Fruit fly (Drosophila melanogaster) whole organism, embryonic: ENCODE data around the gene CG11898.

Source experiments
- BEAF-32 ChIP-seq: fragments of 200-800 bp; sonication (Bioruptor generic); optimal IDR thresholded peaks from 3 replicates; lab custom pipeline; 2017; ENCODE audit warnings: missing biosample characterization, missing genetic modification characterization, mild to moderate bottlenecking, moderate library complexity, missing genetic modification reagents
- Blimp-1 ChIP-seq: fragments of 200-800 bp; sonication (Bioruptor generic); optimal IDR thresholded peaks from 3 replicates; lab custom pipeline; 2018; ENCODE audit warnings: missing biosample characterization, missing genetic modification characterization, mild to moderate bottlenecking, moderate library complexity, missing genetic modification reagents
- CG10543 ChIP-seq: fragments of 200-800 bp; sonication (Bioruptor generic); optimal IDR thresholded peaks from 3 replicates; lab custom pipeline; 2017; ENCODE audit warnings: missing biosample characterization, mild to moderate bottlenecking, missing genetic modification characterization, moderate library complexity
- CG11093 ChIP-seq: fragments of 200-800 bp; sonication (Bioruptor generic); IDR thresholded peaks from 3 replicates; pipeline ENCODE4 v1.3.6; 2022; ENCODE audit warnings: missing biosample characterization, missing genetic modification characterization
- CG11456 ChIP-seq: fragments of 200-800 bp; sonication (Bioruptor generic); IDR thresholded peaks from 3 replicates; pipeline ENCODE4 v1.3.6; 2022; ENCODE audit warnings: missing biosample characterization, missing genetic modification characterization
- CG13123 ChIP-seq: fragments of 200-800 bp; sonication (Bioruptor generic); optimal IDR thresholded peaks from 2 replicates; lab custom pipeline; 2016; ENCODE audit warnings: missing biosample characterization, missing genetic modification characterization
- CG13287 ChIP-seq: fragments of 200-800 bp; sonication (Bioruptor generic); IDR thresholded peaks from 2 replicates; pipeline ENCODE4 v1.3.6; 2022; ENCODE audit warnings: missing biosample characterization, missing genetic modification characterization; ENCODE audit not compliant: partially characterized antibody
- CG13296 ChIP-seq: fragments of 200-800 bp; sonication (Bioruptor generic); optimal IDR thresholded peaks from 3 replicates; lab custom pipeline; 2018; ENCODE audit warnings: missing biosample characterization, mild to moderate bottlenecking, missing genetic modification characterization
- CG13894 ChIP-seq: fragments of 200-800 bp; sonication (Bioruptor generic); optimal IDR thresholded peaks from 3 replicates; lab custom pipeline; 2018; ENCODE audit warnings: missing biosample characterization, mild to moderate bottlenecking, missing genetic modification characterization, moderate library complexity
- CG15011 ChIP-seq: fragments of 200-800 bp; sonication (Bioruptor generic); optimal IDR thresholded peaks from 3 replicates; lab custom pipeline; 2018; ENCODE audit warnings: missing biosample characterization, mild to moderate bottlenecking, missing genetic modification characterization
- CG16863 ChIP-seq: fragments of 200-800 bp; sonication (Bioruptor generic); optimal IDR thresholded peaks from 3 replicates; lab custom pipeline; 2016; ENCODE audit warnings: missing biosample characterization, missing genetic modification characterization
- CG17359 ChIP-seq: fragments of 200-800 bp; sonication (Bioruptor generic); optimal IDR thresholded peaks from 3 replicates; lab custom pipeline; 2018; ENCODE audit warnings: missing biosample characterization, mild to moderate bottlenecking, missing genetic modification characterization, moderate library complexity
- CG2199 ChIP-seq: fragments of 200-800 bp; sonication (Bioruptor generic); IDR thresholded peaks from 3 replicates; pipeline ENCODE4 v1.3.6; 2022; ENCODE audit warnings: missing biosample characterization, missing genetic modification characterization
- CG2202 ChIP-seq: fragments of 200-800 bp; sonication (Bioruptor generic); optimal IDR thresholded peaks from 2 replicates; lab custom pipeline; 2018; ENCODE audit warnings: missing biosample characterization, mild to moderate bottlenecking, missing genetic modification characterization
- CG3726 ChIP-seq: fragments of 200-800 bp; sonication (Bioruptor generic); IDR thresholded peaks from 3 replicates; pipeline ENCODE4, ENCODE4 v1.3.6; 2022; ENCODE audit warnings: missing biosample characterization, missing genetic modification characterization
- CG3995 ChIP-seq: fragments of 200-800 bp; sonication (Bioruptor generic); optimal IDR thresholded peaks from 3 replicates; lab custom pipeline; 2016; ENCODE audit warnings: missing biosample characterization, missing genetic modification characterization
- CG43689 ChIP-seq: fragments of 200-800 bp; sonication (Bioruptor generic); IDR thresholded peaks from 2 replicates; pipeline ENCODE4 v1.3.6; 2022; ENCODE audit warnings: missing biosample characterization, missing genetic modification characterization
- CG6683 ChIP-seq: fragments of 200-800 bp; sonication (Bioruptor generic); optimal IDR thresholded peaks from 2 replicates; lab custom pipeline; 2017; ENCODE audit warnings: missing biosample characterization, mild to moderate bottlenecking, missing genetic modification characterization, missing genetic modification reagents
- CG8089 ChIP-seq: fragments of 200-800 bp; sonication (Bioruptor generic); optimal IDR thresholded peaks from 3 replicates; lab custom pipeline; 2016; ENCODE audit warnings: missing biosample characterization, missing genetic modification characterization
- CG8359 ChIP-seq: fragments of 200-800 bp; sonication (Bioruptor generic); optimal IDR thresholded peaks from 2 replicates; lab custom pipeline; 2017; ENCODE audit warnings: missing biosample characterization, mild to moderate bottlenecking, missing genetic modification characterization, borderline replicate concordance
- CG9215 ChIP-seq: fragments of 200-800 bp; sonication (Bioruptor generic); IDR thresholded peaks from 2 replicates; pipeline ENCODE4 v1.3.6; 2022; ENCODE audit warnings: missing biosample characterization, missing genetic modification characterization
- CG9817 ChIP-seq: fragments of 200-800 bp; sonication (Bioruptor generic); optimal IDR thresholded peaks from 2 replicates; lab custom pipeline; 2018; ENCODE audit warnings: missing biosample characterization, mild to moderate bottlenecking, missing genetic modification characterization, moderate library complexity
- D19A ChIP-seq: fragments of 200-800 bp; optimal IDR thresholded peaks from 3 replicates; lab custom pipeline; 2019; ENCODE audit warnings: missing biosample characterization, mild to moderate bottlenecking, missing genetic modification characterization, moderate library complexity
- Dfd ChIP-seq, 2 experiments: fragments of >200 bp; optimal IDR thresholded peaks; 2 replicates each; lab custom pipeline; 2017; ENCODE audit warnings: missing biosample characterization in 2 of 2, missing genetic modification characterization in 2 of 2
- Ets97D ChIP-seq: fragments of 200-800 bp; sonication (Bioruptor generic); optimal IDR thresholded peaks from 3 replicates; lab custom pipeline; 2016; ENCODE audit warnings: missing biosample characterization, missing genetic modification characterization
- HLH3B ChIP-seq: fragments of 200-800 bp; sonication (Bioruptor generic); IDR thresholded peaks from 2 replicates; pipeline ENCODE4 v1.3.6; 2022; ENCODE audit warnings: missing biosample characterization, missing genetic modification characterization
- NC2α ChIP-seq: fragments of 200-800 bp; sonication (Bioruptor generic); optimal IDR thresholded peaks from 2 replicates; lab custom pipeline; 2016; ENCODE audit warnings: missing biosample characterization, missing genetic modification characterization
- Nf-YB ChIP-seq: fragments of 200-800 bp; sonication (Bioruptor generic); optimal IDR thresholded peaks from 3 replicates; lab custom pipeline; 2019; ENCODE audit warnings: missing biosample characterization, mild to moderate bottlenecking, missing genetic modification characterization, moderate library complexity
- Ptx1 ChIP-seq: fragments of 200-800 bp; sonication (Bioruptor generic); IDR thresholded peaks from 2 replicates; pipeline ENCODE4 v1.3.6; 2022; ENCODE audit warnings: missing biosample characterization, missing genetic modification characterization
- al ChIP-seq: fragments of 200-800 bp; sonication (Bioruptor generic); IDR thresholded peaks from 2 replicates; pipeline ENCODE4 v1.3.6; 2022; ENCODE audit warnings: missing biosample characterization, missing genetic modification characterization
- bigmax ChIP-seq: fragments of 200-800 bp; sonication (Bioruptor generic); optimal IDR thresholded peaks from 2 replicates; lab custom pipeline; 2018; ENCODE audit warnings: missing biosample characterization, mild to moderate bottlenecking, missing genetic modification characterization
- bsh ChIP-seq, 2 experiments: fragments of 200-800 bp; sonication (Bioruptor generic); optimal IDR thresholded peaks; 2 replicates each; lab custom pipeline; 2017 to 2018; ENCODE audit warnings: mild to moderate bottlenecking in 2 of 2, missing biosample characterization in 2 of 2, missing genetic modification characterization in 2 of 2, moderate library complexity in 1 of 2
- cg ChIP-seq: fragments of 200-800 bp; sonication (Bioruptor generic); optimal IDR thresholded peaks from 3 replicates; lab custom pipeline; 2019; ENCODE audit warnings: missing biosample characterization, mild to moderate bottlenecking, missing genetic modification characterization, moderate library complexity
- chif ChIP-seq, 2 experiments: fragments of 200-800 bp; sonication (Bioruptor generic); optimal IDR thresholded peaks; 3 replicates each; lab custom pipeline; 2016; ENCODE audit warnings: missing biosample characterization in 2 of 2, missing genetic modification characterization in 2 of 2
- ftz-f1 ChIP-seq: fragments of 200-800 bp; sonication (Bioruptor generic); optimal IDR thresholded peaks from 2 replicates; lab custom pipeline; 2016; ENCODE audit warnings: missing biosample characterization, missing genetic modification characterization
- gem ChIP-seq: fragments of 200-800 bp; sonication (Bioruptor generic); optimal IDR thresholded peaks from 2 replicates; lab custom pipeline; 2019; ENCODE audit warnings: missing biosample characterization, mild to moderate bottlenecking, missing genetic modification characterization, moderate library complexity
- hb ChIP-seq: fragments of 200-800 bp; sonication (Bioruptor generic); IDR thresholded peaks from 3 replicates; pipeline ENCODE4 v1.3.6; 2022; ENCODE audit warnings: missing biosample characterization, missing genetic modification characterization; ENCODE audit not compliant: partially characterized antibody
- kah ChIP-seq: fragments of 200-800 bp; sonication (Bioruptor generic); optimal IDR thresholded peaks from 2 replicates; lab custom pipeline; 2018; ENCODE audit warnings: missing biosample characterization, mild to moderate bottlenecking, missing genetic modification characterization
- lmd ChIP-seq: fragments of 200-800 bp; sonication (Bioruptor generic); IDR thresholded peaks from 2 replicates; pipeline ENCODE4 v1.3.6; 2022; ENCODE audit warnings: missing biosample characterization, missing genetic modification characterization
- maf-S ChIP-seq: fragments of 200-800 bp; sonication (Bioruptor generic); optimal IDR thresholded peaks from 2 replicates; lab custom pipeline; 2016; ENCODE audit warnings: missing biosample characterization, missing genetic modification characterization
- mam ChIP-seq: fragments of 200-800 bp; sonication (Bioruptor generic); optimal IDR thresholded peaks from 3 replicates; lab custom pipeline; 2016; ENCODE audit warnings: missing biosample characterization, missing genetic modification characterization
- org-1 ChIP-seq: fragments of 200-800 bp; sonication (Bioruptor generic); optimal IDR thresholded peaks from 2 replicates; lab custom pipeline; 2017; ENCODE audit warnings: missing biosample characterization, missing genetic modification characterization
- phol ChIP-seq: fragments of 200-800 bp; sonication (Bioruptor generic); optimal IDR thresholded peaks from 3 replicates; lab custom pipeline; 2018; ENCODE audit warnings: missing biosample characterization, mild to moderate bottlenecking, missing genetic modification characterization, moderate library complexity
- pnt ChIP-seq: fragments of 200-800 bp; sonication (Bioruptor generic); optimal IDR thresholded peaks from 3 replicates; lab custom pipeline; 2016; ENCODE audit warnings: missing biosample characterization, missing genetic modification characterization
- row ChIP-seq: fragments of 200-800 bp; sonication (Bioruptor generic); IDR thresholded peaks from 3 replicates; pipeline ENCODE4 v1.3.6; 2022; ENCODE audit warnings: missing biosample characterization, missing genetic modification characterization
- salm ChIP-seq: fragments of 200-800 bp; sonication (Bioruptor generic); optimal IDR thresholded peaks from 2 replicates; lab custom pipeline; 2018; ENCODE audit warnings: missing biosample characterization, mild to moderate bottlenecking, missing genetic modification characterization
- seq ChIP-seq: fragments of 200-800 bp; sonication (Bioruptor generic); IDR thresholded peaks from 2 replicates; pipeline ENCODE4 v1.3.6; 2022; ENCODE audit warnings: missing biosample characterization, missing genetic modification characterization
- trem ChIP-seq: fragments of 200-800 bp; optimal IDR thresholded peaks from 3 replicates; lab custom pipeline; 2019; ENCODE audit warnings: missing biosample characterization, mild to moderate bottlenecking, missing genetic modification characterization, moderate library complexity

CG11898 gene

dm6 chr3R:29204612-29205480 lies 39.4 kb downstream of the CG11898 start (continued):
- TF ChIP-seq D19A (tag; lab: Kevin White, UChicago) (peak; percentile 71), hb (GFP tag; lab: Robert Waterston, UW) (0 out of 3 replicates have a peak, but pooled peaks have one; percentile 15), CG11456 (GFP tag; lab: Robert Waterston, UW) (0 out of 3 replicates have a peak, but pooled peaks have one; percentile 61), chif (GFP tag; optimal IDR thresholded peaks at IDR 0.05; lab: Kevin White, UChicago) (peak; percentile 52 to 76), CG8089 (GFP tag; lab: Kevin White, UChicago) (peak; percentile 60), CG16863 (GFP tag; lab: Kevin White, UChicago) (peak; percentile 79), kah (peak; percentile 52), CG13123 (GFP tag; lab: Kevin White, UChicago) (peak; percentile 38), bsh (GFP tag; optimal IDR thresholded peaks at IDR 0.05; lab: Kevin White, UChicago) (peak; percentile 14 to 90), HLH3B (GFP tag; lab: Robert Waterston, UW) (peak; percentile 88), pnt (GFP tag; lab: Kevin White, UChicago) (peak; percentile 64), CG6683 (peak; percentile 23), Ets97D (GFP tag; lab: Kevin White, UChicago) (peak; percentile 27), CG3995 (GFP tag; lab: Kevin White, UChicago) (no peak), row (GFP tag; lab: Robert Waterston, UW) (peak; percentile 80), CG13287 (GFP tag; lab: Robert Waterston, UW) (no peak), Blimp-1 (GFP tag; lab: Kevin White, UChicago) (peak; percentile 84), al (GFP tag; lab: Robert Waterston, UW) (0 out of 2 replicates have a peak, but pooled peaks have one; percentile 13), CG10543 (GFP tag; lab: Kevin White, UChicago) (no peak), salm (peak; percentile 59), lmd (GFP tag; lab: Robert Waterston, UW) (peak; percentile 82), mam (GFP tag; lab: Kevin White, UChicago) (peak; percentile 60), CG17359 (tag; lab: Kevin White, UChicago) (peak; percentile 85), bigmax (GFP tag; lab: Kevin White, UChicago) (no peak), CG13894 (tag; lab: Kevin White, UChicago) (no peak), Ptx1 (peak; percentile 87), org-1 (peak; percentile 65), trem (tag; lab: Kevin White, UChicago) (peak; percentile 74), CG13296 (GFP tag; lab: Kevin White, UChicago) (peak; percentile 50), CG8359 (peak; percentile 45), Nf-YB (GFP tag; lab: Kevin White, UChicago) (peak; percentile 46), CG2202 (peak; percentile 66), maf-S (GFP tag; lab: Kevin White, UChicago) (peak; percentile 72), CG9215 (peak; percentile 9; the same call in 1 of the 2 replicates), seq (GFP tag; lab: Robert Waterston, UW) (peak; percentile 44; the same call in 1 of the 2 replicates), cg (GFP tag; lab: Kevin White, UChicago) (peak; percentile 54), CG43689 (no peak), CG15011 (GFP tag; lab: Kevin White, UChicago) (peak; percentile 10), CG2199 (GFP tag; lab: Robert Waterston, UW) (peak; percentile 76; the same call in 2 of the 3 replicates), BEAF-32 (GFP tag; lab: Kevin White, UChicago) (no peak), phol (tag; lab: Kevin White, UChicago) (peak; percentile 87), Dfd (GFP tag; optimal IDR thresholded peaks at IDR 0.05; lab: Kevin White, UChicago) (no peak), CG3726 (peak; percentile 72; the same call in 1 of the 3 replicates), NC2α (GFP tag; lab: Kevin White, UChicago) (peak; percentile 53), CG9817 (tag; lab: Kevin White, UChicago) (peak; percentile 53), gem (tag; lab: Kevin White, UChicago) (peak; percentile 87), CG11093 (GFP tag; lab: Robert Waterston, UW) (peak; percentile 79), ftz-f1 (GFP tag; lab: Kevin White, UChicago) (no peak)
